Worm (Caenorhabditis elegans): ENCODE results near the gene Y51H7BR.4.

The Y51H7BR.4 gene

ce11 chrII:1503663-1504062, 25.5 kb upstream of the Y51H7BR.4 start:
- TF ChIP-seq Y75B8A.6 (GFP tag; IDR thresholded peaks at IDR 0.05) = no peak
- TF ChIP-seq nhr-28 (tag; optimal IDR thresholded peaks at IDR 0.05) = peak; percentile 73
- peak in 1 of 2 experiments; percentile 67 for TF ChIP-seq unc-62 (GFP tag; optimal IDR thresholded peaks at IDR 0.05 in 1 of 2)
- no peak for TF ChIP-seq unc-62 (tag; optimal IDR thresholded peaks at IDR 0.05)
- peak; percentile 28; the same call in 1 of the 2 replicates for TF ChIP-seq dmd-6 (GFP tag; IDR thresholded peaks at IDR 0.05)
- peak in 1 of 2 experiments; percentile 1 for TF ChIP-seq lsy-2 (tag; optimal IDR thresholded peaks at IDR 0.05)
- no peak for TF ChIP-seq nhr-48 (tag; optimal IDR thresholded peaks at IDR 0.05)
- TF ChIP-seq pqm-1 (tag; optimal IDR thresholded peaks at IDR 0.05) = peak; percentile 19
- TF ChIP-seq dve-1 (tag; optimal IDR thresholded peaks at IDR 0.05; ENCODE audit: insufficient read depth) = peak; percentile 60
- no peak for TF ChIP-seq daf-16 (GFP tag; optimal IDR thresholded peaks at IDR 0.05)
- peak; percentile 33 for TF ChIP-seq daf-16 (tag; optimal IDR thresholded peaks at IDR 0.05)

- no peak for TF ChIP-seq ztf-11 (tag; optimal IDR thresholded peaks at IDR 0.05)
- TF ChIP-seq tag-97 (GFP tag; IDR thresholded peaks at IDR 0.05) = no peak
- no peak for TF ChIP-seq zfp-3 (GFP tag; conservative IDR thresholded peaks at IDR 0.05)
- TF ChIP-seq ceh-20 (GFP tag; IDR thresholded peaks at IDR 0.05) = no peak
- no peak for TF ChIP-seq tra-1 (GFP tag; IDR thresholded peaks at IDR 0.05)
- TF ChIP-seq sdz-12 (GFP tag; optimal IDR thresholded peaks at IDR 0.05) = no peak
- TF ChIP-seq attf-4 (tag; optimal IDR thresholded peaks at IDR 0.05) = no peak
- TF ChIP-seq ceh-32 (tag; optimal IDR thresholded peaks at IDR 0.05; ENCODE audit: poor library complexity) = no peak
- TF ChIP-seq ces-1 (GFP tag; optimal IDR thresholded peaks at IDR 0.05) = no peak
- TF ChIP-seq zfp-2 (tag; optimal IDR thresholded peaks at IDR 0.05) = no peak
- no peak for TF ChIP-seq dpl-1 (GFP tag; optimal IDR thresholded peaks at IDR 0.05)
- no peak for TF ChIP-seq fos-1 (tag; optimal IDR thresholded peaks at IDR 0.05)
- TF ChIP-seq lin-29 (GFP tag; IDR thresholded peaks at IDR 0.05) = no peak
- no peak for TF ChIP-seq zip-11 (GFP tag; IDR thresholded peaks at IDR 0.05)
- no peak for TF ChIP-seq T20F7.1 (GFP tag; optimal IDR thresholded peaks at IDR 0.05)
- no peak for TF ChIP-seq dmd-6 (GFP tag; IDR thresholded peaks at IDR 0.05)
- TF ChIP-seq pqm-1 (tag; optimal IDR thresholded peaks at IDR 0.05) = no peak
Measured at ce11 chrII:1504266-1504665, 24.9 kb upstream of the Y51H7BR.4 start, which contains the start of gene fdgt-1. TSS of gene fdgt-1 (plus strand) at chrII:1504566.

- TF ChIP-seq unc-39 (tag; optimal IDR thresholded peaks at IDR 0.05) (no peak), set-16 (GFP tag; IDR thresholded peaks at IDR 0.05) (no peak), T26A8.4 (GFP tag; IDR thresholded peaks at IDR 0.05) (no peak), Y5F2A.4 (GFP tag; optimal IDR thresholded peaks at IDR 0.05) (no peak), skn-1 (tag; optimal IDR thresholded peaks at IDR 0.05) (no peak), R02D3.7 (tag; optimal IDR thresholded peaks at IDR 0.05) (no peak), tag-97 (GFP tag; IDR thresholded peaks at IDR 0.05) (no peak), ztf-7 (tag; optimal IDR thresholded peaks at IDR 0.05) (no peak), php-3 (GFP tag; IDR thresholded peaks at IDR 0.05) (no peak), F26F4.8 (GFP tag; conservative IDR thresholded peaks at IDR 0.05) (no peak), nhr-28 (tag; optimal IDR thresholded peaks at IDR 0.05) (peak; percentile 17), daf-16 (GFP tag; optimal IDR thresholded peaks at IDR 0.05) (no peak), daf-16 (tag; optimal IDR thresholded peaks at IDR 0.05) (peak; percentile 52), rbr-2 (tag; optimal IDR thresholded peaks at IDR 0.05) (no peak), hmg-1.1 (GFP tag; IDR thresholded peaks at IDR 0.05) (no peak)
Measured at ce11 chrII:1517354-1517753, 11.8 kb upstream of the Y51H7BR.4 start, which contains the start of gene math-45. TSS of gene math-45 (minus strand) at chrII:1517454.

- TF ChIP-seq ceh-28 (tag; optimal IDR thresholded peaks at IDR 0.05) (no peak), lin-38 (GFP tag; IDR thresholded peaks at IDR 0.05) (no peak), vab-7 (GFP tag; IDR thresholded peaks at IDR 0.05) (no peak), snpc-1.2 (GFP tag; IDR thresholded peaks at IDR 0.05) (no peak), lin-13 (GFP tag; optimal IDR thresholded peaks at IDR 0.05) (no peak), Y105C5A.15 (GFP tag; IDR thresholded peaks at IDR 0.05) (no peak), ceh-62 (tag; optimal IDR thresholded peaks at IDR 0.05) (no peak), nhr-102 (tag; optimal IDR thresholded peaks at IDR 0.05) (no peak), mxl-3 (GFP tag; optimal IDR thresholded peaks at IDR 0.05) (no peak)
Measured at ce11 chrII:1518914-1519313, 10.2 kb upstream of the Y51H7BR.4 start, which contains the start of gene Y51H7BR.8. TSS of gene Y51H7BR.8 (plus strand) at chrII:1519214.
